Worm (Caenorhabditis elegans) whole organism, L2 larva: ENCODE data around the gene R02D5.3.
A peak's percentile ranks its signal among the peaks of the same experiment; 100 is the strongest.

Experiments
- C34F6.9 ChIP-seq: fragments of 150-350 bp; optimal IDR thresholded peaks from 2 replicates; lab custom pipeline; 2014; ENCODE audit warnings: missing biosample characterization, missing genetic modification characterization
- ama-1 ChIP-seq: fragments of 150-350 bp; optimal IDR thresholded peaks from 2 replicates; lab custom pipeline; 2018; ENCODE audit warnings: inconsistent platforms
- lin-13 ChIP-seq: fragments of 150-350 bp; optimal IDR thresholded peaks from 2 replicates; lab custom pipeline; 2014; ENCODE audit warnings: missing biosample characterization, missing genetic modification reagents, missing genetic modification characterization
- lin-39 ChIP-seq: fragments of 150-350 bp; optimal IDR thresholded peaks from 2 replicates; lab custom pipeline; 2014; ENCODE audit warnings: missing biosample characterization, missing genetic modification reagents, missing genetic modification characterization
- nhr-237 ChIP-seq: fragments of 150-350 bp; optimal IDR thresholded peaks from 2 replicates; lab custom pipeline; 2014; ENCODE audit warnings: missing biosample characterization, missing genetic modification characterization
- ztf-11 ChIP-seq: sonication (generic microtip); optimal IDR thresholded peaks from 2 replicates; lab custom pipeline; 2017; ENCODE audit warnings: missing biosample characterization, missing genetic modification characterization

DNA sequence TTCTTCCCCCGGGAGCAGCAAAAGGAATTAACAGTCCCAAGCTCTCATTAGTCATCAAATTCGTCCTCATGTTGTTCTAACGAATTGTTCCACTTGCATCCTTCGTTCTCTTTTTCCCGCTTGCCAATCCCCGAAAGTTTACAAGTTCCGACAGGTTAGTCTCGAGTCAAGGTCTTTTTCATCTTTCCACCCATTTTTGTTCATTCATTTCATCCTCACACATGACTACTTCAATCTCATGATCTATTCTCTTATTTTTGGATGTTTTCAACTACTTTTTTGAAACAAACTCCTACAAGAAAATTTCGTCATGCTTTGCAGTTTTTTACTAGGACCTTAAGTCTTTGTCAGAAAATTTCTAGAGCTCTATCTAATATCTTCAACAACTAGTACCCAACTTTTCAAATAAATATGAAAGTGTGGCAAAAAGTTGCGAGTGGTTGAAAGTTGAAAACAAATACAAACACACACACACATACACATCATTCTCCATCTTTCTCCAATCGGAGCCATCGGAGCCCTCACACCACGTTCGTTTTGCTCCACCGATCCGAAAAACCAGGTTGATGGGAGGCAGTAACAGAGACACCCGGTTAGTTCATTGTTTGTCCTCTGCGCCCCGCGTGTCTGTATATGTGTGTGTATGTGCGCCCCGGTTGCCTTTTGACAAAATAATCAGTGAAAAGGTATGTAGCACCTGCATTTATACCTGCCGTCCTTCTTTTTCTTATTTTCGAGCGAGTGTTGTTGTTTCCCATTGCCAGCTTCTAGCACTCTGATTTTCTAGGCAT, 16.3 kb downstream of the R02D5.3 start:
- TF ChIP-seq lin-13 (GFP tag; lab: Kevin White, UChicago) = no peak
- TF ChIP-seq lin-39 (tag; lab: Kevin White, UChicago) = no peak
- TF ChIP-seq nhr-237 = no peak
- TF ChIP-seq ama-1 (lab: Kevin White, UChicago) = no peak
- TF ChIP-seq C34F6.9 (tag; lab: Kevin White, UChicago) = peak; percentile 11
- TF ChIP-seq ztf-11 (tag; lab: Kevin White, UChicago) = no peak
